Fruit fly (Drosophila melanogaster): Measurements from ENCODE around the gene CG6908.

CG6908 gene

DNA sequence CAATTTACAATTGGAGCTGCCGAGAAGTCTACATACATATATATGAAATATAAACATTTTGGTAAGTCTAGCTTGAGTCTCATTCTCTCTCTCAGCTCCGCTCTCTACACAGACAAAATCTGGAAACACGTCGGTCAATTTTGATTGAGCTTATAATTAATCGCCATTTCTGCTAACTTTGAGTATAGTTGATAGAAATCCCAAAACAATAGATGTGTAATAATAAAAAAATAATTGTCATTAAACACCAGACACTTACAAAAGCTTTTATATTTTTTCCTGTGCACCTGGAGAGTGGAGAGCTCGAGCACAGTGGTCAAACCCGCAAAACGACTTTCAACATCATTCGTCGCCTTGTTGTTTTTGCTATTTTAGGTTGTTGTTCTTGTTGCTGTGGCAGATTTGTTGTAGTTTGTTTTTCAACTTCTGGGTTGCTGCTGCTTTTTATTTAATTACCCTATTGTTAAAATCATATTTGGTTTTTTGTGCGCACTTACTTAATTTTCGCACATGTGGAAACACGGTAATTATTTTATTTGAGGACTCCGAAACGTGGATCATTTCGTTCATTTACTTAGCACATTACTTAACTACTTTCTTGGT is 33.1 kb downstream of the CG6908 start (continued):
- TF ChIP-seq danr (GFP tag; IDR thresholded peaks at IDR 0.05) (peak; percentile 92), Hmx (GFP tag; optimal IDR thresholded peaks at IDR 0.05) (peak; percentile 85), CG18476 (GFP tag; optimal IDR thresholded peaks at IDR 0.05) (peak; percentile 94), vvl (GFP tag; IDR thresholded peaks at IDR 0.05) (peak; percentile 99), CG2202 (tag; optimal IDR thresholded peaks at IDR 0.05) (peak; percentile 90), CG34422 (GFP tag; IDR thresholded peaks at IDR 0.05) (peak; percentile 97), nau (GFP tag; optimal IDR thresholded peaks at IDR 0.05) (peak; percentile 92), CG13424 (tag; optimal IDR thresholded peaks at IDR 0.05) (peak; percentile 97), Deaf1 (tag; optimal IDR thresholded peaks at IDR 0.05) (peak; percentile 80), Vsx1 (GFP tag; optimal IDR thresholded peaks at IDR 0.05) (peak; percentile 90), CG4820 (GFP tag; optimal IDR thresholded peaks at IDR 0.05) (peak; percentile 83), Hey (tag; optimal IDR thresholded peaks at IDR 0.05) (peak; percentile 54), CG11723 (GFP tag; optimal IDR thresholded peaks at IDR 0.05) (peak; percentile 91), vfl (GFP tag; optimal IDR thresholded peaks at IDR 0.05) (peak; percentile 96), ERR (GFP tag; optimal IDR thresholded peaks at IDR 0.05) (peak; percentile 91), CG11093 (GFP tag; IDR thresholded peaks at IDR 0.05) (peak; percentile 90), CG10321 (GFP tag; IDR thresholded peaks at IDR 0.05) (peak; percentile 82), sim (GFP tag; IDR thresholded peaks at IDR 0.05) (peak; percentile 90), crol (GFP tag; IDR thresholded peaks at IDR 0.05) (peak; percentile 45), kah (GFP tag; optimal IDR thresholded peaks at IDR 0.05) (peak; percentile 86), chn (GFP tag; optimal IDR thresholded peaks at IDR 0.05) (peak; percentile 97), Spps (tag; optimal IDR thresholded peaks at IDR 0.05) (peak; percentile 91), D19A (tag; optimal IDR thresholded peaks at IDR 0.05) (peak; percentile 92), dmrt99B (tag; optimal IDR thresholded peaks at IDR 0.05) (peak; percentile 97), CG7786 (GFP tag; optimal IDR thresholded peaks at IDR 0.05) (peak; percentile 96), CG17802 (tag; optimal IDR thresholded peaks at IDR 0.05) (peak; percentile 86), ash1 (GFP tag; optimal IDR thresholded peaks at IDR 0.05) (peak; percentile 84), CG11085 (GFP tag; IDR thresholded peaks at IDR 0.05) (peak; percentile 94), chm (GFP tag; IDR thresholded peaks at IDR 0.05) (peak; percentile 98), Rx (GFP tag; IDR thresholded peaks at IDR 0.05) (peak; percentile 84), CG2120 (GFP tag; optimal IDR thresholded peaks at IDR 0.05) (peak; percentile 98), CG30403 (GFP tag; optimal IDR thresholded peaks at IDR 0.05) (peak; percentile 97), luna (GFP tag; optimal IDR thresholded peaks at IDR 0.05) (peak; percentile 85), Dref (GFP tag; IDR thresholded peaks at IDR 0.05) (peak; percentile 39), Atf-2 (GFP tag; optimal IDR thresholded peaks at IDR 0.05) (peak; percentile 93), MESR4 (GFP tag; optimal IDR thresholded peaks at IDR 0.05) (peak; percentile 60), Hr51 (GFP tag; optimal IDR thresholded peaks at IDR 0.05) (peak; percentile 94 to 96), TFAM (GFP tag; optimal IDR thresholded peaks at IDR 0.05) (peak; percentile 68), CG9215 (GFP tag; IDR thresholded peaks at IDR 0.05) (peak; percentile 93), Dfd (GFP tag; optimal IDR thresholded peaks at IDR 0.05) (no peak), CG8359 (GFP tag; optimal IDR thresholded peaks at IDR 0.05; ENCODE audit: borderline replicate concordance) (peak; percentile 83), Adf1 (GFP tag; IDR thresholded peaks at IDR 0.05) (peak; percentile 75), CG6654 (GFP tag; optimal IDR thresholded peaks at IDR 0.05) (peak; percentile 77), hbn (GFP tag; IDR thresholded peaks at IDR 0.05; ENCODE audit: partially characterized antibody) (no peak; the same call in 1 of the 2 replicates), slp2 (GFP tag; optimal IDR thresholded peaks at IDR 0.05) (peak; percentile 90), CG13894 (tag; optimal IDR thresholded peaks at IDR 0.05) (peak; percentile 88), CG2875 (GFP tag; optimal IDR thresholded peaks at IDR 0.05) (peak; percentile 90), CG9727 (GFP tag; optimal IDR thresholded peaks at IDR 0.05) (peak; percentile 94), CG15269 (tag; optimal IDR thresholded peaks at IDR 0.05) (peak; percentile 98), crp (GFP tag; optimal IDR thresholded peaks at IDR 0.05) (peak in 1 of 2 experiments; percentile 57)
